1 fruit fly cellular context compared by ENCODE assay signal in genomic region chr3L:21445704-21446103, dm6.
TF ChIP-seq lines count a peak whose summit lies in the region.

Gene Syx7, plus strand, starts transcription at chr3L:21445834.

TF ChIP-seq in whole organism, embryonic, 481 proteins besides CTCF, POLR2A, EP300 and RAD21 (continued from another document and continues in another):
- TF ChIP-seq dmrt11E (tag; optimal IDR thresholded peaks at IDR 0.05; lab: Kevin White, UChicago) (no peak), ems (GFP tag; optimal IDR thresholded peaks at IDR 0.05; lab: Kevin White, UChicago) (peak; percentile 20), Taf1 (GFP tag; IDR thresholded peaks at IDR 0.05; lab: Robert Waterston, UW) (no peak), B-H2 (GFP tag; optimal IDR thresholded peaks at IDR 0.05; lab: Kevin White, UChicago) (peak; percentile 41), Bgb (GFP tag; IDR thresholded peaks at IDR 0.05; lab: Robert Waterston, UW; ENCODE audit: partially characterized antibody) (peak; percentile 69), disco-r (GFP tag; optimal IDR thresholded peaks at IDR 0.05; lab: Kevin White, UChicago) (no peak), pum (GFP tag; optimal IDR thresholded peaks at IDR 0.05; lab: Kevin White, UChicago) (no peak), insv (GFP tag; optimal IDR thresholded peaks at IDR 0.05; lab: Kevin White, UChicago) (no peak), Nf-YA (GFP tag; IDR thresholded peaks at IDR 0.05; lab: Robert Waterston, UW) (no peak), CG10274 (GFP tag; optimal IDR thresholded peaks at IDR 0.05; lab: Kevin White, UChicago) (no peak), CG1602 (GFP tag; optimal IDR thresholded peaks at IDR 0.05; lab: Kevin White, UChicago) (no peak), Xrp1 (GFP tag; IDR thresholded peaks at IDR 0.05; lab: Robert Waterston, UW) (peak; percentile 32; the same call in 1 of the 2 replicates), HmgZ (tag; optimal IDR thresholded peaks at IDR 0.05; lab: Kevin White, UChicago) (peak; percentile 88), CG34224 (GFP tag; IDR thresholded peaks at IDR 0.05; lab: Robert Waterston, UW; ENCODE audit: partially characterized antibody) (peak; percentile 62; the same call in 2 of the 3 replicates), exex (tag; optimal IDR thresholded peaks at IDR 0.05; lab: Kevin White, UChicago) (no peak), nmo (GFP tag; optimal IDR thresholded peaks at IDR 0.05; lab: Kevin White, UChicago) (peak; percentile 64), bab2 (GFP tag; optimal IDR thresholded peaks at IDR 0.05; lab: Kevin White, UChicago) (peak; percentile 26), NC2α (GFP tag; optimal IDR thresholded peaks at IDR 0.05; lab: Kevin White, UChicago) (no peak), Rx (GFP tag; IDR thresholded peaks at IDR 0.05; lab: Robert Waterston, UW) (no peak), CG18262 (tag; optimal IDR thresholded peaks at IDR 0.05; lab: Kevin White, UChicago) (peak; percentile 10), inv (GFP tag; IDR thresholded peaks at IDR 0.05; lab: Robert Waterston, UW; ENCODE audit: partially characterized antibody) (no peak; the same call in 1 of the 2 replicates), Sry-β (GFP tag; optimal IDR thresholded peaks at IDR 0.05; lab: Kevin White, UChicago) (peak; percentile 80), CG7271 (tag; optimal IDR thresholded peaks at IDR 0.05; lab: Kevin White, UChicago) (no peak), trh (GFP tag; optimal IDR thresholded peaks at IDR 0.05; lab: Kevin White, UChicago) (no peak), Max (GFP tag; optimal IDR thresholded peaks at IDR 0.05; lab: Kevin White, UChicago) (no peak), unc-4 (GFP tag; IDR thresholded peaks at IDR 0.05; lab: Robert Waterston, UW; ENCODE audit: partially characterized antibody) (peak; percentile 55), unpg (GFP tag; optimal IDR thresholded peaks at IDR 0.05; lab: Kevin White, UChicago) (no peak), Hr39 (optimal IDR thresholded peaks at IDR 0.05; lab: Kevin White, UChicago) (no peak), CG16813 (GFP tag; IDR thresholded peaks at IDR 0.05; lab: Robert Waterston, UW; ENCODE audit: partially characterized antibody) (peak; percentile 29; the same call in 2 of the 3 replicates), CG15696 (tag; optimal IDR thresholded peaks at IDR 0.05; lab: Kevin White, UChicago) (no peak), lilli (GFP tag; optimal IDR thresholded peaks at IDR 0.05; lab: Kevin White, UChicago) (peak; percentile 46), bowl (GFP tag; IDR thresholded peaks at IDR 0.05; lab: Robert Waterston, UW) (no peak), CG12744 (GFP tag; optimal IDR thresholded peaks at IDR 0.05; lab: Kevin White, UChicago) (peak; percentile 8), zfh2 (GFP tag; optimal IDR thresholded peaks at IDR 0.05; lab: Kevin White, UChicago) (peak; percentile 25), onecut (GFP tag; IDR thresholded peaks at IDR 0.05; lab: Robert Waterston, UW) (no peak), CG4360 (GFP tag; IDR thresholded peaks at IDR 0.05; lab: Robert Waterston, UW) (no peak), MBD-R2 (GFP tag; IDR thresholded peaks at IDR 0.05; lab: Robert Waterston, UW) (peak; percentile 81), CG8089 (GFP tag; optimal IDR thresholded peaks at IDR 0.05; lab: Kevin White, UChicago) (no peak), CG11695 (GFP tag; IDR thresholded peaks at IDR 0.05; lab: Robert Waterston, UW) (no peak), kah (GFP tag; optimal IDR thresholded peaks at IDR 0.05; lab: Kevin White, UChicago) (no peak), bigmax (GFP tag; optimal IDR thresholded peaks at IDR 0.05; lab: Kevin White, UChicago) (no peak), ci (GFP tag; IDR thresholded peaks at IDR 0.05; lab: Robert Waterston, UW) (no peak), da (GFP tag; optimal IDR thresholded peaks at IDR 0.05; lab: Kevin White, UChicago) (no peak), CG17359 (tag; optimal IDR thresholded peaks at IDR 0.05; lab: Kevin White, UChicago) (no peak), CG10267 (tag; optimal IDR thresholded peaks at IDR 0.05; lab: Kevin White, UChicago) (peak; percentile 97), sens-2 (GFP tag; IDR thresholded peaks at IDR 0.05; lab: Robert Waterston, UW) (no peak), caup (GFP tag; optimal IDR thresholded peaks at IDR 0.05; lab: Kevin White, UChicago; ENCODE audit: severe bottlenecking) (no peak), CG10431 (GFP tag; optimal IDR thresholded peaks at IDR 0.05; lab: Kevin White, UChicago) (no peak), YL-1 (GFP tag; optimal IDR thresholded peaks at IDR 0.05; lab: Kevin White, UChicago) (peak; percentile 53), Hr3 (GFP tag; optimal IDR thresholded peaks at IDR 0.05; lab: Kevin White, UChicago) (no peak), al (GFP tag; IDR thresholded peaks at IDR 0.05; lab: Robert Waterston, UW) (no peak), CG12104 (GFP tag; optimal IDR thresholded peaks at IDR 0.05; lab: Kevin White, UChicago) (no peak), ATbp (GFP tag; optimal IDR thresholded peaks at IDR 0.05; lab: Kevin White, UChicago) (no peak), nom (GFP tag; optimal IDR thresholded peaks at IDR 0.05; lab: Kevin White, UChicago) (no peak), sob (GFP tag; IDR thresholded peaks at IDR 0.05; lab: Robert Waterston, UW) (peak; percentile 76), ftz-f1 (GFP tag; optimal IDR thresholded peaks at IDR 0.05; lab: Kevin White, UChicago) (peak; percentile 84), nerfin-2 (GFP tag; IDR thresholded peaks at IDR 0.05; lab: Robert Waterston, UW; ENCODE audit: partially characterized antibody) (no peak), vvl (GFP tag; IDR thresholded peaks at IDR 0.05; lab: Robert Waterston, UW) (peak; percentile 54), chif (GFP tag; optimal IDR thresholded peaks at IDR 0.05; lab: Kevin White, UChicago) (no peak), CG10366 (GFP tag; IDR thresholded peaks at IDR 0.05; lab: Robert Waterston, UW) (no peak), p53 (GFP tag; optimal IDR thresholded peaks at IDR 0.05; lab: Kevin White, UChicago) (no peak), tna (GFP tag; IDR thresholded peaks at IDR 0.05; lab: Robert Waterston, UW; ENCODE audit: partially characterized antibody) (no peak), twi (tag; optimal IDR thresholded peaks at IDR 0.05; lab: Kevin White, UChicago) (no peak), Hmr (GFP tag; optimal IDR thresholded peaks at IDR 0.05; lab: Kevin White, UChicago) (no peak), wor (GFP tag; IDR thresholded peaks at IDR 0.05; lab: Robert Waterston, UW) (no peak), CG15269 (tag; optimal IDR thresholded peaks at IDR 0.05; lab: Kevin White, UChicago) (no peak), Doc3 (GFP tag; IDR thresholded peaks at IDR 0.05; lab: Robert Waterston, UW; ENCODE audit: partially characterized antibody) (peak; percentile 54; the same call in 1 of the 3 replicates), ken (GFP tag; IDR thresholded peaks at IDR 0.05; lab: Robert Waterston, UW) (no peak), salm (tag; optimal IDR thresholded peaks at IDR 0.05; lab: Kevin White, UChicago) (no peak), Rfx (GFP tag; IDR thresholded peaks at IDR 0.05; lab: Robert Waterston, UW) (peak; percentile 52), pros (GFP tag; optimal IDR thresholded peaks at IDR 0.05; lab: Kevin White, UChicago) (no peak), CG17186 (GFP tag; optimal IDR thresholded peaks at IDR 0.05; lab: Kevin White, UChicago) (peak; percentile 52), dati (GFP tag; IDR thresholded peaks at IDR 0.05; lab: Robert Waterston, UW) (no peak), gt (GFP tag; IDR thresholded peaks at IDR 0.05; lab: Robert Waterston, UW) (no peak), Ets97D (GFP tag; optimal IDR thresholded peaks at IDR 0.05; lab: Kevin White, UChicago) (peak; percentile 63), zf30C (GFP tag; optimal IDR thresholded peaks at IDR 0.05; lab: Kevin White, UChicago) (no peak), Atf6 (GFP tag; IDR thresholded peaks at IDR 0.05; lab: Robert Waterston, UW) (no peak), emc (GFP tag; optimal IDR thresholded peaks at IDR 0.05; lab: Kevin White, UChicago) (no peak), repo (GFP tag; optimal IDR thresholded peaks at IDR 0.05; lab: Kevin White, UChicago) (no peak), ato (GFP tag; IDR thresholded peaks at IDR 0.05; lab: Robert Waterston, UW; ENCODE audit: partially characterized antibody) (0 out of 2 replicates have a peak, but pooled peaks have one; percentile 59), CG14014 (GFP tag; IDR thresholded peaks at IDR 0.05; lab: Robert Waterston, UW) (no peak), Stat92E (GFP tag; optimal IDR thresholded peaks at IDR 0.05; lab: Kevin White, UChicago) (peak in 1 of 3 experiments; percentile 1), CG14965 (GFP tag; optimal IDR thresholded peaks at IDR 0.05; lab: Kevin White, UChicago; ENCODE audit: borderline replicate concordance) (no peak), CG12391 (tag; optimal IDR thresholded peaks at IDR 0.05; lab: Kevin White, UChicago) (no peak), lov (optimal IDR thresholded peaks at IDR 0.05; lab: Kevin White, UChicago) (no peak), lov (GFP tag; IDR thresholded peaks at IDR 0.05; lab: Robert Waterston, UW) (no peak), CG30403 (GFP tag; optimal IDR thresholded peaks at IDR 0.05; lab: Kevin White, UChicago) (peak; percentile 33), CG31224 (GFP tag; IDR thresholded peaks at IDR 0.05; lab: Robert Waterston, UW) (no peak), CG4854 (GFP tag; optimal IDR thresholded peaks at IDR 0.05; lab: Kevin White, UChicago) (peak; percentile 15), CG8924 (tag; optimal IDR thresholded peaks at IDR 0.05; lab: Kevin White, UChicago) (no peak), CG10462 (GFP tag; optimal IDR thresholded peaks at IDR 0.05; lab: Kevin White, UChicago) (no peak), HLH54F (GFP tag; optimal IDR thresholded peaks at IDR 0.05; lab: Kevin White, UChicago) (peak; percentile 26), usp (GFP tag; optimal IDR thresholded peaks at IDR 0.05; lab: Kevin White, UChicago) (no peak), corto (GFP tag; optimal IDR thresholded peaks at IDR 0.05; lab: Kevin White, UChicago) (no peak), CG9876 (GFP tag; optimal IDR thresholded peaks at IDR 0.05; lab: Kevin White, UChicago) (no peak), Atf-2 (GFP tag; optimal IDR thresholded peaks at IDR 0.05; lab: Kevin White, UChicago) (peak; percentile 1), Elba2 (GFP tag; optimal IDR thresholded peaks at IDR 0.05; lab: Kevin White, UChicago) (peak; percentile 77), CG4404 (GFP tag; IDR thresholded peaks at IDR 0.05; lab: Robert Waterston, UW) (no peak), CG14050 (GFP tag; IDR thresholded peaks at IDR 0.05; lab: Robert Waterston, UW) (no peak), MESR4 (GFP tag; optimal IDR thresholded peaks at IDR 0.05; lab: Kevin White, UChicago) (peak; percentile 82), CG6272 (GFP tag; IDR thresholded peaks at IDR 0.05; lab: Robert Waterston, UW) (no peak), bbx (GFP tag; IDR thresholded peaks at IDR 0.05; lab: Robert Waterston, UW; ENCODE audit: partially characterized antibody) (peak; percentile 37; the same call in 1 of the 2 replicates), Pdp1 (GFP tag; optimal IDR thresholded peaks at IDR 0.05; lab: Kevin White, UChicago) (peak; percentile 23 to 45), trem (tag; optimal IDR thresholded peaks at IDR 0.05; lab: Kevin White, UChicago) (peak; percentile 99), ERR (GFP tag; optimal IDR thresholded peaks at IDR 0.05; lab: Kevin White, UChicago) (peak; percentile 33), schlank (tag; optimal IDR thresholded peaks at IDR 0.05; lab: Kevin White, UChicago) (no peak), CG7556 (GFP tag; optimal IDR thresholded peaks at IDR 0.05; lab: Kevin White, UChicago) (no peak), rib (GFP tag; IDR thresholded peaks at IDR 0.05; lab: Robert Waterston, UW) (peak; percentile 68), Hsf (GFP tag; optimal IDR thresholded peaks at IDR 0.05; lab: Kevin White, UChicago) (peak; percentile 25), CG17568 (GFP tag; optimal IDR thresholded peaks at IDR 0.05; lab: Kevin White, UChicago) (no peak), vnd (GFP tag; IDR thresholded peaks at IDR 0.05; lab: Robert Waterston, UW; ENCODE audit: partially characterized antibody) (no peak), CG9437 (GFP tag; optimal IDR thresholded peaks at IDR 0.05; lab: Kevin White, UChicago) (no peak), bsh (GFP tag; optimal IDR thresholded peaks at IDR 0.05; lab: Kevin White, UChicago) (no peak), CG2712 (tag; optimal IDR thresholded peaks at IDR 0.05; lab: Kevin White, UChicago) (peak; percentile 40), dan (GFP tag; IDR thresholded peaks at IDR 0.05; lab: Robert Waterston, UW) (no peak), CG15514 (GFP tag; optimal IDR thresholded peaks at IDR 0.05; lab: Kevin White, UChicago) (peak; percentile 56), Aef1 (GFP tag; IDR thresholded peaks at IDR 0.05; lab: Robert Waterston, UW) (no peak), CG17612 (GFP tag; IDR thresholded peaks at IDR 0.05; lab: Robert Waterston, UW) (no peak), seq (GFP tag; IDR thresholded peaks at IDR 0.05; lab: Robert Waterston, UW) (no peak), lbe (GFP tag; optimal IDR thresholded peaks at IDR 0.05; lab: Kevin White, UChicago) (peak; percentile 38), CG18476 (GFP tag; optimal IDR thresholded peaks at IDR 0.05; lab: Kevin White, UChicago) (no peak), cad (GFP tag; optimal IDR thresholded peaks at IDR 0.05; lab: Kevin White, UChicago) (no peak), ash1 (GFP tag; optimal IDR thresholded peaks at IDR 0.05; lab: Kevin White, UChicago) (no peak), CG1529 (GFP tag; optimal IDR thresholded peaks at IDR 0.05; lab: Kevin White, UChicago) (no peak), row (GFP tag; IDR thresholded peaks at IDR 0.05; lab: Robert Waterston, UW) (no peak), CG12219 (GFP tag; optimal IDR thresholded peaks at IDR 0.05; lab: Kevin White, UChicago) (no peak), knrl (GFP tag; IDR thresholded peaks at IDR 0.05; lab: Robert Waterston, UW; ENCODE audit: partially characterized antibody) (peak; percentile 51; the same call in 1 of the 3 replicates), sens (GFP tag; lab: Kevin White, UChicago) (peak; percentile 81), bcd (GFP tag; optimal IDR thresholded peaks at IDR 0.05; lab: Kevin White, UChicago) (no peak), Ptx1 (GFP tag; IDR thresholded peaks at IDR 0.05; lab: Robert Waterston, UW) (no peak), sisA (GFP tag; IDR thresholded peaks at IDR 0.05; lab: Robert Waterston, UW) (no peak), CG2116 (GFP tag; optimal IDR thresholded peaks at IDR 0.05; lab: Kevin White, UChicago) (peak; percentile 75), BEAF-32 (GFP tag; optimal IDR thresholded peaks at IDR 0.05; lab: Kevin White, UChicago) (peak; percentile 78), slbo (GFP tag; IDR thresholded peaks at IDR 0.05; lab: Robert Waterston, UW) (peak; percentile 50; the same call in 1 of the 2 replicates), CG1233 (GFP tag; optimal IDR thresholded peaks at IDR 0.05; lab: Kevin White, UChicago) (no peak)
